Fruit fly (Drosophila melanogaster): ENCODE measurements around the gene CG32276.

CG32276 gene

DNA sequence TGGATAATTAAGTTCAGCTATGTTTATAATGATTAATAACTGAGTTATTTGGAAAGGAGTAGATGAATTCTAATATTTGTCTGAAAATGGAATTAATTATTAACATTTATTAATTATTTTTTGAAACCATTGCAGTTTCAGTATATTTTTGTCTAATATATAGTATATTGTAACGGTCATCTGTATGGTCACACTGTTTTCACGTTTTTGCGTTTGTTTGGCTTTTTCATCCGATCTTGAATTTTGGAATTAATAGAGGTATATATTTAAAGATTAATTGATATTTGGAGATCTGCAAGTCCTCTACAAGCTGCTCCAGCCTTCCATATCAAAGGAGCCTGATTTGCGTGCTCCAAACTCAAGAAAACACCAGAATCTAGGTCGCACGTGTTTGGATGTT, 29.7 kb downstream of the CG32276 start, which contains the start of the genes CG32278 and CG32281:
Gene CG32278, plus strand, starts transcription at position 180 of the 400 bp plus-strand sequence.
Gene CG32281, plus strand, starts transcription at position 269 of the 400 bp plus-strand sequence.
- TF ChIP-seq sv (GFP tag; optimal IDR thresholded peaks at IDR 0.05), result no peak
- no peak for TF ChIP-seq dsf (GFP tag; optimal IDR thresholded peaks at IDR 0.05; ENCODE audit: borderline replicate concordance)
- no peak for TF ChIP-seq Dfd (GFP tag; optimal IDR thresholded peaks at IDR 0.05)
- no peak for TF ChIP-seq brk (GFP tag; optimal IDR thresholded peaks at IDR 0.05)
- no peak for TF ChIP-seq OdsH (GFP tag; optimal IDR thresholded peaks at IDR 0.05)
- TF ChIP-seq HLH106 (tag; optimal IDR thresholded peaks at IDR 0.05), result no peak
- TF ChIP-seq lola (GFP tag; optimal IDR thresholded peaks at IDR 0.05), result no peak
- TF ChIP-seq CG32264 (GFP tag; optimal IDR thresholded peaks at IDR 0.05), result no peak
- TF ChIP-seq Hr83 (GFP tag; optimal IDR thresholded peaks at IDR 0.05; ENCODE audit: poor library complexity, severe bottlenecking), result no peak
- TF ChIP-seq usp (GFP tag; optimal IDR thresholded peaks at IDR 0.05), result no peak

DNA sequence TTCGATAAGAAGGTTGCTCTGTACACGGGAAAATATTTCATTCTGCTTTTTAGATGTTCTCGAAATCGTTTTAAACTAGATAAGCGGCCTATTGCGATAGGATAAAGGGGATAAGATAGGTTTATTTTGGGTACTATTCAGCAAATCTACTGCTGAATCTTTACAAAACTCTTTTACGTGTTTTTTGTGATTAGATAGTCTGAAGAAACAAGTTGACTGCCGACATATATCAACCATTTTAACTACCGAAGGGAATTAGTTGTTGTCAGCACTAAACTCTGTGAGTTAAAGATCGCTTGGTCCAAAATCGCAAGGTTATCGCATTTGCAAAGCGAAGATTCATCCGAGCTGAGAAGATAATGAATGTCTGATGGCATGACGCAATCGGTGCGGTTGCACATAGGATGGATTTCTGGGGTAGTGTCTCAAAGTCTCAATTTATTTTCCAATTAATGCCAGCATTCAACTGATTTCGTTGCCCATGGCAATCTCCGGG, 32.6 kb downstream of the CG32276 start, which contains the start of gene Asciz:
Gene Asciz, minus strand, starts transcription at position 51 of the 496 bp plus-strand sequence.
- TF ChIP-seq fru (GFP tag; optimal IDR thresholded peaks at IDR 0.05), result no peak
- TF ChIP-seq sv (GFP tag; optimal IDR thresholded peaks at IDR 0.05), result no peak
- TF ChIP-seq dsf (GFP tag; optimal IDR thresholded peaks at IDR 0.05; ENCODE audit: borderline replicate concordance), result no peak
- no peak for TF ChIP-seq jim (GFP tag; optimal IDR thresholded peaks at IDR 0.05)
- TF ChIP-seq Sp1 (GFP tag; optimal IDR thresholded peaks at IDR 0.05), result no peak
- no peak for TF ChIP-seq Hnf4 (GFP tag; optimal IDR thresholded peaks at IDR 0.05)
- no peak for TF ChIP-seq Dfd (GFP tag; optimal IDR thresholded peaks at IDR 0.05)
- no peak for TF ChIP-seq Abd-B (GFP tag; optimal IDR thresholded peaks at IDR 0.05)
- TF ChIP-seq Jra (GFP tag; optimal IDR thresholded peaks at IDR 0.05), result no peak
- no peak for TF ChIP-seq ey (GFP tag; optimal IDR thresholded peaks at IDR 0.05)
- TF ChIP-seq Hr78 (GFP tag; optimal IDR thresholded peaks at IDR 0.05), result no peak
- no peak for TF ChIP-seq CG32264 (GFP tag; optimal IDR thresholded peaks at IDR 0.05)
- TF ChIP-seq Dif (GFP tag; optimal IDR thresholded peaks at IDR 0.05; ENCODE audit: partially characterized antibody), result no peak

DNA sequence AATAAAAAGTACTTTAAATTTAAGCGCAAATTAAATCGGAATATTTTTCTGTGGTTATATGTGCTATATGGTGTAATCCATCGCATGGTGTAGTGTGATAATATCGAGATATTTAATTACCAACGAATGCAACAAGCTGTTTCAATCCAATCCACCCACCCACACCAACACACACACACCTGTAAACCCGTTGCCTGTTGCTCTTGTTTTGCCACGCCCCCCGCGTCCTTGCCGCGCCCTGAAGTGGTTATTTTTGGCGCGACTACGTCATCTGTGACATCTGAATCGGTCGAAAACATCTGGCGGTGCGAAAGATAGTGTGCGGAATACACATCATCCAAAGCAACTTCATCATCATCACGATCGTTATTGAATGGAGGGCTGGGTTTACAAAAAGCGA, 33.4 kb downstream of the CG32276 start:
- TF ChIP-seq GATAd (GFP tag; optimal IDR thresholded peaks at IDR 0.05) (no peak), Dif (GFP tag; optimal IDR thresholded peaks at IDR 0.05; ENCODE audit: partially characterized antibody) (peak; percentile 13)

DNA sequence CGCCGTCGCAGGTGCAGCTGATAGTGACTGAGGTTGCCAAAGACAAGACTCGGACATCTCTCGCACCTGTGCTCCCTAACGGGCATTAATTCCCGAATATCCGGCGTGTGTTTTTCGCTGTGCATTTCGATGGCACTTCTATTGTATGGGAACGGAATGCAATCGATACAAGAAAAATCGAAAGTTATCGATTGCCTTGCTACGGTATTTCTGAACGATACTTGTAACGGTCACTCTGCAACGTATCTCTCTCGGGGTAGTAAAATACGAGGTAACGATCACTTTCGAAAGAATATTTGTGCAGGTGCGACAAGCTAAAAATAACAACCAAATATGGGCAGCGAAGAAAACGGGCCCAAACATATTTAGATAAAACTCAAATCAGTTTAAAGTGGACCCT, 33.9 kb downstream of the CG32276 start, which contains the start of gene CG32280:
Gene CG32280, plus strand, starts transcription at position 231 of the 400 bp plus-strand sequence.
- TF ChIP-seq N (GFP tag; optimal IDR thresholded peaks at IDR 0.05) (no peak), sage (GFP tag; optimal IDR thresholded peaks at IDR 0.05) (no peak), sv (GFP tag; optimal IDR thresholded peaks at IDR 0.05) (no peak), Hr83 (GFP tag; optimal IDR thresholded peaks at IDR 0.05; ENCODE audit: poor library complexity, severe bottlenecking) (peak; percentile 17), Rel (GFP tag; optimal IDR thresholded peaks at IDR 0.05) (no peak), Rel (tag; optimal IDR thresholded peaks at IDR 0.05) (peak; percentile 53), h (GFP tag; optimal IDR thresholded peaks at IDR 0.05) (peak; percentile 66), Dfd (GFP tag; optimal IDR thresholded peaks at IDR 0.05) (no peak), Jra (GFP tag; optimal IDR thresholded peaks at IDR 0.05) (no peak), GATAd (GFP tag; optimal IDR thresholded peaks at IDR 0.05) (no peak), usp (GFP tag; optimal IDR thresholded peaks at IDR 0.05) (no peak), Hr78 (GFP tag; optimal IDR thresholded peaks at IDR 0.05) (no peak), dsf (GFP tag; optimal IDR thresholded peaks at IDR 0.05; ENCODE audit: borderline replicate concordance) (no peak), lola (GFP tag; optimal IDR thresholded peaks at IDR 0.05) (no peak), Myc (optimal IDR thresholded peaks at IDR 0.05) (no peak), fru (GFP tag; optimal IDR thresholded peaks at IDR 0.05) (no peak), woc (GFP tag; optimal IDR thresholded peaks at IDR 0.05) (peak; percentile 27), CrebA (GFP tag; optimal IDR thresholded peaks at IDR 0.05; ENCODE audit: borderline replicate concordance) (no peak), dmrt93B (GFP tag; optimal IDR thresholded peaks at IDR 0.05) (no peak), Abd-B (GFP tag; optimal IDR thresholded peaks at IDR 0.05) (no peak), Sp1 (GFP tag; optimal IDR thresholded peaks at IDR 0.05) (peak; percentile 15), tai (GFP tag; optimal IDR thresholded peaks at IDR 0.05) (no peak), OdsH (GFP tag; optimal IDR thresholded peaks at IDR 0.05) (peak; percentile 6), HLH106 (tag; optimal IDR thresholded peaks at IDR 0.05) (peak; percentile 7), dl (GFP tag; optimal IDR thresholded peaks at IDR 0.05; ENCODE audit: insufficient read depth in 1 of 2, partially characterized antibody in 2 of 2) (no peak), CG9705 (GFP tag; optimal IDR thresholded peaks at IDR 0.05) (no peak), pan (optimal IDR thresholded peaks at IDR 0.05) (no peak), Dif (GFP tag; optimal IDR thresholded peaks at IDR 0.05; ENCODE audit: partially characterized antibody) (no peak), jim (GFP tag; optimal IDR thresholded peaks at IDR 0.05) (no peak), ey (GFP tag; optimal IDR thresholded peaks at IDR 0.05) (no peak), foxo (GFP tag; optimal IDR thresholded peaks at IDR 0.05) (peak in 1 of 2 experiments; percentile 41), br (GFP tag; optimal IDR thresholded peaks at IDR 0.05) (no peak), psq (GFP tag; optimal IDR thresholded peaks at IDR 0.05) (no peak), Hnf4 (GFP tag; optimal IDR thresholded peaks at IDR 0.05) (no peak), Mio (GFP tag; optimal IDR thresholded peaks at IDR 0.05) (no peak), brk (GFP tag; optimal IDR thresholded peaks at IDR 0.05) (no peak), rgr (GFP tag; optimal IDR thresholded peaks at IDR 0.05) (peak; percentile 23), Vsx2 (GFP tag; optimal IDR thresholded peaks at IDR 0.05; ENCODE audit: partially characterized antibody) (no peak), CG32264 (GFP tag; optimal IDR thresholded peaks at IDR 0.05) (no peak)
